Fruit fly (Drosophila melanogaster): ENCODE measurements around the gene CG34176.

dm6 chr2L:4012089-4012488 is 8.2 kb downstream of the CG34176 start:
- TF ChIP-seq cic (GFP tag; optimal IDR thresholded peaks at IDR 0.05): no peak
- no peak for TF ChIP-seq CG14711 (tag; optimal IDR thresholded peaks at IDR 0.05)
- no peak for TF ChIP-seq CG7045 (GFP tag; optimal IDR thresholded peaks at IDR 0.05)
- TF ChIP-seq bab1 (GFP tag; optimal IDR thresholded peaks at IDR 0.05): no peak

All from whole organism, adult.